Worm (Caenorhabditis elegans) whole organism, early embryonic: ENCODE data around the gene del-1.

Experiments
- B0310.2 ChIP-seq: sonication (generic microtip); optimal IDR thresholded peaks from 2 replicates; lab custom pipeline; 2016; ENCODE audit warnings: mild to moderate bottlenecking, missing genetic modification characterization, missing compliant biosample characterization
- aly-1 ChIP-seq: sonication (generic microtip); optimal IDR thresholded peaks from 2 replicates; lab custom pipeline; 2016; ENCODE audit warnings: missing genetic modification characterization, missing compliant biosample characterization
- ama-1 ChIP-seq: fragments of 150-350 bp; optimal IDR thresholded peaks from 2 replicates; lab custom pipeline; 2014
- hnd-1 ChIP-seq: sonication (generic microtip); optimal IDR thresholded peaks from 2 replicates; lab custom pipeline; 2016; ENCODE audit warnings: missing genetic modification characterization, missing compliant biosample characterization
- pes-1 ChIP-seq: fragments of 200-800 bp; sonication (Bioruptor generic); IDR thresholded peaks from 2 replicates; pipeline ENCODE4 v1.3.6; 2022; ENCODE audit warnings: missing genetic modification reagents, missing genetic modification characterization, missing compliant biosample characterization
- scrt-1 ChIP-seq: fragments of 200-800 bp; sonication (Bioruptor generic); IDR thresholded peaks from 2 replicates; pipeline ENCODE4 v1.3.6; 2022; ENCODE audit warnings: missing genetic modification characterization, missing compliant biosample characterization

ce11 chrX:14313627-14314026, 45.7 kb downstream of the del-1 start, which contains the start of gene prx-1:
- TF ChIP-seq hnd-1 (no peak), ama-1 (lab: Kevin White, UChicago) (no peak), aly-1 (tag; lab: Kevin White, UChicago) (no peak), pes-1 (GFP tag; lab: Robert Waterston, UW) (no peak), B0310.2 (tag; lab: Kevin White, UChicago) (no peak), scrt-1 (GFP tag; lab: Robert Waterston, UW) (no peak)
